Worm (Caenorhabditis elegans) whole organism, dauer: ENCODE measurements around the gene C53D6.7.

Experiments used
- unc-62 ChIP-seq: sonication (generic microtip); optimal IDR thresholded peaks from 2 replicates; lab custom pipeline; 2017; ENCODE audit warnings: missing biosample characterization, missing genetic modification reagents, missing genetic modification characterization

Gene C53D6.7

ce11 chrIV:9037063-9037462, at the start of gene C53D6.7:
Gene C53D6.7, minus strand, starts transcription at chrIV:9037163.
- TF ChIP-seq unc-62 = no peak

ce11 chrIV:9082055-9082454, 45.1 kb upstream of the C53D6.7 start, which contains the start of gene twk-8:
Gene twk-8, plus strand, starts transcription at chrIV:9082355.
- TF ChIP-seq unc-62 = no peak

- no peak for TF ChIP-seq unc-62
Observed at ce11 chrIV:9080201-9080600, 43.2 kb upstream of the C53D6.7 start.

DNA sequence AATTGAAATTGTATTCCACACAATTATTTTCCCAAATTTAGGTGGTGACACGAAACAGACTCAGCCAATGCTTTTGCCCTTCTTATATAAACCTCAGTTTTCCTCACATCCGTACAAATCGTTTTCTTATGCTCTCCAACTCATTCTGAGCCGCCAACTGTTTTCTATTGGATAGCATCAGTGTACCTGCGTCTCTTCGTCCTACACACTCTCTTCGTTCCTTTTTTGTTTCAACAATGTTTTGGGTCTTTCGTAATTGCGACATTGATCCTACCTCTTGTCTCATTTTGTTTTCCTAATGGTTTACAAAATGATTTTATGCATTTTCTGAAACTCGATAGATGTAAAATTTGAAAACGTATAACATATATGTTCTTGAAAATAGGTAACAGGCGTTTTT, 42.4 kb upstream of the C53D6.7 start:
- TF ChIP-seq unc-62 = no peak

DNA sequence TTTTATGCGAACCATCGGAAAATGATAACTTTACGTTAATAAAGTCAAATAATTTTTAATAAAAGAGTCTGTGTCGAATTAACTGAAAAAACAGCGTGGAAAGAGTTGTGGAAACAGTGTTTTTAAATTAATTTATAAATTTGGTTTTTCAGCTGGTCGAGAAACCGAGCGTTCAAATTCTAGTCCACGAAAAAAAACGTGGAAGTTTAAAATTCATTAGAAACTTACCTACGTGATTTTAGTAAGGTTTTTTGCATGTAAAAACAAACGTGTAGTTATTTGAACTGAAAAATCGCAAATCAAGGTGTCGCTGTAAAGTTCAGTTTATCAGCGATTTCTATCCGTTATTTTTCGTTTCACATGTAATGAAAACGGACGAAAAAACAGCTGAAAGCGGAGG, 41.5 kb upstream of the C53D6.7 start, which contains the start of gene mans-4:
Gene mans-4 (minus strand): TSS at position 101 of the 400 bp plus-strand sequence.
- no peak for TF ChIP-seq unc-62

DNA sequence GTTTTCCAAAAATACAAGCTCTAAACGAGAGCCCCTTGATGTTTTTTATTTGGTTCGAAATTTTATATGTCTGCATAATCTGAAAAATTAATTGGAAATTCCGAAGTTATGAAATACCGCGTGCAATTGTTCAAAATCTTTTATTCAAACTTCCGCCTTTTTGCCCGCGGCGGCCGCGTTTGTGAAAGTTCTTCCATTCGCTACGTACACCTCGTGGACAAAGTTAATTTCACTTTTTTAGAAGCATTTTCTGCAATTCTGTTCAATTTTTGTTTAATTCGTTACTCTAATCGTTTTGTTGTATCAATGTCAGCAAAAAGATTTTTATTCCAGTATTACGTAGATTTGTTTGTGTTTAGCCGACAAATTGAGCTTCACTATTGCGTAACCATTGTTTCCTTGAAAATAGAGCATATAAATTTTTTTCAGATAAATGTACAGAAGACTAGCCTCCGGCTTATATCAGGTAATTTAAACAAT, 37.3 kb upstream of the C53D6.7 start, which contains the start of gene mppb-1:
Gene mppb-1 (plus strand): TSS at position 430 of the 480 bp plus-strand sequence.
- TF ChIP-seq unc-62 = no peak

DNA sequence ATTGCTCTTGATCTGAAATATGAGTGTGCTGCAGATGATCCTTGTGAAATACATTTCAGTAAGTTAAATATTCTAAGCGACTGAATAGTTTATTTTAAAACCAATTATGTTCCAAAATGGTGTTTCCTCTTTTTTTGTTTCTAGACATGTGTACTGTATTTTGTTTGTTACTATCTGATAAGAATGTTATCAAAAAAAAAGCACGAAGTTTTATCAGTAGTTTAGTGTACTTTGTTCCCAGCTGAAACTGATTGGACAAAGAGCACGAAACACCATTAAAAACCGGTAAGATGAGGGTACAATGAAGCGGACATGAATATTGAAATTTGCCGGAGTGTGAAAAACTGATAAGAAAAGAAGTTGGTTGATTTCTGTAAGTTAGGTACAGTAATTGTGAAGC, 33.2 kb upstream of the C53D6.7 start:
- no peak for TF ChIP-seq unc-62

DNA sequence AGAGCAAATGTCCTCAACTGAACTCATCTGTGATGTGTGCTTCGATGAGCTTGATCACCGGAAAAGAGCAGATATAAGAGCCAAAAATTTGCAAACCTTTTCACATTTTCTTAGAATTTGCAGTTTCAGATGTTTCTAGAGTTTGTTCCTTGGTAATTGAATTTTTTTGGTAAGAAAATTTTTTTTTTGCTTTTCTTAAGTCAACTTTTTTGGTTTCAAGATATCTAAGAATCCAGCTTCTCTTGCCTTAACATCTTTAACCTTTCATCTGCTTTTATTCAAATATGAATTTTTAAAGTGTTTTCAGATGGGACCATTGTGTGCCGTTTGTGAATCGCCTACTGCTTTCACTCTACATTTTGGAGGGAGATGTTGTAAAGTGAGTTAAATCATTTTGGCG, 32.7 kb upstream of the C53D6.7 start, which contains the start of gene nhr-11:
Gene nhr-11 (plus strand): TSS at position 301 of the 400 bp plus-strand sequence.
- no peak for TF ChIP-seq unc-62

DNA sequence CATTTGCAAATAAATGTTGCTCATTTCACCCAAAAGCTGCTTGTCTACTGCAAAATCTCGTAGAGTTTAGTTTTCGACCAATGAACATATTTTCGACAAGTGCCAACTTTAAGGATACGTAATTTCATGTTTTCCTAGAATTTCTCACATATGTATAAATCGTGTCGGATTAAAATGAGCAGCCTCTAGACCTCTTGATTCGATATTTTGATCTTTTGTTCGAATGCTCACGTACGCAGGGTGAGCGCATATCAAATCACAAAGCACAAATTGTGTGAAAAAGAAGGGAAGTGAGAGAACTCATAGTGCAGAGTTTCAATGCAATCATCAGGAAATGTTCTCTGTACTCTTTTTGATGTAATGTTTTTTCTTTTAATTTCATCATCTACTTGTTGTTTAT, 26.6 kb upstream of the C53D6.7 start:
- no peak for TF ChIP-seq unc-62

- TF ChIP-seq unc-62 = no peak
Observed at ce11 chrIV:9053403-9053802, 16.4 kb upstream of the C53D6.7 start.

DNA sequence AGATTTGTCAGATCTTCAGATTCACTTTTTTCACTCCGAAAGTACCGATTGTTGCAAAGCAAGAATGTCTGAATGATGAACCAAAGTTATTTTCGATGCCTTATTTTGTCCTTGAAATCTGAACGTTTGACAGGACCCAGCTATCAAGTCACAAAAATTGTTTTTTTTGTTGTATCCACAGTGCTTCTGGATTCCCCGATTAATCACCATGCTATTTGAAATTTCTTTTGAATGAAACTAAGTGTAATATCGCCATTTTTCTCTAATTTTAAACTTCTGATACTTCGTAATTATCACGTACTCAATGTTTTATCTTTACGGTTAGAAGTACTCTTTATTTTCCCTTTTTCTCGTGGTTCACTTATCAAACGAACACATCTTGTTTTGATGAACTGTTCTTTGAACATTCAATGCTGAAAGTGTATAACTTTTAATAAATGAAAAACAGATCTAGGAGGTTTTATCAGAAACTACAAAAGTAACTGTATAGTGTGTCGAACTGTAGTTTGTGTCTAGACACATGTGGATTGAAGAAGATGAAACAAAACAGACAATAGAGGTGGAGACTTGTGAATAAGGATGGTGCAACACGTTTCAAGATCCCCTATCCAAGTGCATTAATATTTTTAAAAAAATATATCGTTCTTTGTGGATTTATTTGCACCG, 14.7 kb upstream of the C53D6.7 start:
- no peak for TF ChIP-seq unc-62

DNA sequence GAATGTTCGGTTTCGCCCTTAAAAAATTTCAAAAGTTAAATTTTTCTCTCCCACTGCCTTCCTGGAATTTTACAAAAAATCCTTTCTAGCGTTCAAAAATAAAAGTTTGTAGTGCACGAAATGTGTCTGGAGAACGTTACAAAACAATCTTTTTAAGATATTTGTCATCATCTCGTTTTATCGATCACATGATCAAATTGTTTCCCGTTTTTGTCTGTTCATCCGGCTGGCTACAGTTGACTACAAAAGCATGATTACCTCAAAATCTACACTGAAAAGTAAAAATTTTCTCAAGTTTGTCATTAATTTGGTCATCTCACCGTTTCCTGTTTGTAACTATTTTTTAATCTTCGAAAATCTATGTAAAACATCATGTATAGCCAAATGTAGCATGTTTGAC, 14.1 kb upstream of the C53D6.7 start:
- TF ChIP-seq unc-62 = no peak

DNA sequence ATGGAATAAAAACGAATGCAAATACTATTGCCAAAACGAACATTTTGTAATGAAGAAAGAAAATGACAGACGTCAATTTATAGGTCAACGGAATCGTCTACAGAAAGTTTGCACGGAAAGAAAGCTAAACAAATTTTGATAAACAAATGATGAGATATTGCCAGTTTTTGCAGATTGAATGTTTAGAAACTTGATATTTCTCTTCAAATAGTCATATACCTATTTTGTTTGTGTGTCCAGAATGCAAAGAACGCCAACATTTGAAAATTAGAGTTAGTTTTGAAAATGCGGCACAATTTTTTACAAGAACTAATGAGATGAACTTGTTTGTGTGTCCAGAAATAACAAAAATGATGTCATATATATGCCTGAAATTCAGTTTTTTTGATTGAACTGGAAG, 8.3 kb upstream of the C53D6.7 start, which contains the start of gene Y73F4A.1:
Gene Y73F4A.1 (minus strand): TSS at position 101 of the 400 bp plus-strand sequence.
- no peak for TF ChIP-seq unc-62

DNA sequence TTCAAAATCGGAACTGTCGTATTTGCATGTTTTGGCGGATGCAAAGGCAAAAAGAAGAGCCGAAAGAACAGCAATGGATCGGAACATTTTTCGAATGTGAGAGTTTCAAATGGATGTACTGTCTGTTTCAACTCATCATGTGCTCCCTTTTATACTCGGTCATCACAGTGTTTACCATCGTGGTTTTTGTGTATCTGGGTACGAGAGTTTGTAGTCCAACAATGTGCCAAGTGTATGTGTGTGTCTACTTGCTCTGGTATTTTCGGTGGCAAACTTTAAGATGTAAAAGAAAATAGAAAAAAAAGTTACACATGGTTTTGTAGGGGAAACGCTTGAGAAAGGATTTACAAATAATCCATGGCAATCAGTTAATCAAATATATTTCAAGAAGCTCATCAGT, 6.3 kb upstream of the C53D6.7 start, which contains the start of gene Y73F4A.2:
Gene Y73F4A.2 (minus strand): TSS at position 124 of the 400 bp plus-strand sequence.
- no peak for TF ChIP-seq unc-62

DNA sequence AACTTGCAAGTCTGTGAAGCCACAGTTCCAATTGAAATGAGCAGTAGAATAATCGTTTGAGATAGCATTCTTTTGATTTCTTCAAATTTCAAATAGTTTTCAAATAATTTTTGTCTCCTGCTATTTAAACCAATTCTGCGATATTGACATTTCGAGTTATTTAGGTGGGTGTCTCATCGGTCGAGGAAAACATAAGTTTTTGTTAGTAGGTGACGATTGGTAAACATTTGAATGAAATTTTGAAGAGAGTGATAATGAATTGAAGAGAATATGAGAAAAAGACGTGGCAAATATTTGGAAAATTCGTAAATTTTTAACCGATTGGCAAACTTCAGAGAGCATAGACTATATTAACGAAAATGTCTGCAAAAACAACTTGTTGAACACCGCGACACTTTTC, 3.4 kb upstream of the C53D6.7 start, which contains the start of gene Y73F4A.3:
Gene Y73F4A.3 (minus strand): TSS at position 101 of the 400 bp plus-strand sequence.
- no peak for TF ChIP-seq unc-62

DNA sequence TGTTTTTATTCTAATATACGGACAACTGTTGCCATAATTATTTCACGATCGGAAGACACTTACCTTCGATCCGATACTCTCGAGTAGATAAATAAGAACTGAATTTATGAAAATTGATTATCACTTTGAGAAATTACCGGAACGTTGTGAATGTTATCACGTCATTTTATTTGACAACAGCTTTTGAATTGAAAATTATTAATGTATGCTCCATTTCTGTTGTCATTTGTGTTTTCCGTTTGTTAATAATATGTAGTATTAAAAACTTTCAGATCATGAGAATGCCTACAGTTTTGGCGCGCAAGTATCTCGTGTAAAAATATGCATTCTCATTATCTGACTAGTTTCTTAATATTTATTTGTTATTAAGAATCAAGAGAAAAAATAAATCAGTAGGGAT, 2.6 kb downstream of the C53D6.7 start, which contains the start of gene C53D6.10:
Gene C53D6.10 (minus strand): TSS at position 101 of the 400 bp plus-strand sequence.
- TF ChIP-seq unc-62 = no peak

- no peak for TF ChIP-seq unc-62
Observed at ce11 chrIV:9032550-9032949, 4.4 kb downstream of the C53D6.7 start, which contains the start of gene C53D6.6. Gene C53D6.6, minus strand, starts transcription at chrIV:9032667.

DNA sequence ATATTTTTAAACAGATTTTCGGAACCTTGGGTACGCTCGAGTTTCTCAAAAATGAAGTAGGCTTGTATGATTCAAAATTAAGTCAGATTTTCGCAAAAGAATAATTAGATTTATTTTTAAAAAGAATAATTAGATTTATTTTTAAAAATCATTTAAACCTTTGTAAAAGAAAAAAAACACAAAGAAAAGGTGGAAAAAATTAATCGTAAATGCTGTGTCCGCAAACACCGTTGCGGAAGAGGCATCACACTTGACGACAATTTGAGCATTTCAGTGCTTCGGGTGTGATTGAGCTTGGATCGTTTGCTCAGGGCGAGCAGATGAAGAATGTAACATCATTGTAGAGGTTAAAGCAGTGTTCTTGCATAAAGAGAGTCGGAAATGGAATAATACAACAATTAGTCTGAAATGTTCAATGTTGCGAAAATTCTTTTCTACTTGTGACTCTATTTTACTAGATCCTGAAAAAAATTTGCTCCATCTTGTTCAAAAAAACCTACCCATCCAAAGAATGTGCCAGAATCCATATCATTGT, 15.7 kb downstream of the C53D6.7 start:
- no peak for TF ChIP-seq unc-62
